Worm (Caenorhabditis elegans) whole organism, L3 larva: ENCODE data around the gene aagr-4.
A peak's percentile ranks its signal among the peaks of the same experiment; 100 is the strongest.

Experiments used
- R02D3.7 ChIP-seq: fragments of 150-350 bp; optimal IDR thresholded peaks from 2 replicates; lab custom pipeline; 2014; ENCODE audit warnings: missing biosample characterization, missing genetic modification characterization
- ZK546.5 ChIP-seq: sonication (generic microtip); optimal IDR thresholded peaks from 2 replicates; lab custom pipeline; 2017; ENCODE audit warnings: missing biosample characterization, missing genetic modification characterization
- aly-2 ChIP-seq: fragments of 150-350 bp; optimal IDR thresholded peaks from 2 replicates; lab custom pipeline; 2014; ENCODE audit warnings: missing biosample characterization, missing genetic modification characterization
- ceh-16 ChIP-seq: sonication (generic microtip); optimal IDR thresholded peaks from 2 replicates; lab custom pipeline; 2017; ENCODE audit warnings: missing biosample characterization, missing genetic modification characterization
- ceh-28 ChIP-seq: fragments of 150-350 bp; optimal IDR thresholded peaks from 2 replicates; lab custom pipeline; 2014; ENCODE audit warnings: missing biosample characterization, missing genetic modification reagents, missing genetic modification characterization
- daf-12 ChIP-seq: fragments of 150-350 bp; optimal IDR thresholded peaks from 2 replicates; lab custom pipeline; 2014; ENCODE audit warnings: missing biosample characterization, missing genetic modification reagents, missing genetic modification characterization
- egl-27 ChIP-seq: sonication (generic microtip); optimal IDR thresholded peaks from 4 replicates; lab custom pipeline; 2017; ENCODE audit warnings: missing biosample characterization, missing genetic modification reagents, missing genetic modification characterization
- egl-5 ChIP-seq: fragments of 150-350 bp; optimal IDR thresholded peaks from 2 replicates; lab custom pipeline; 2017; ENCODE audit warnings: missing biosample characterization, missing genetic modification reagents, missing genetic modification characterization, inconsistent platforms
- elt-1 ChIP-seq: fragments of 150-350 bp; optimal IDR thresholded peaks from 2 replicates; lab custom pipeline; 2014; ENCODE audit warnings: missing biosample characterization, missing genetic modification characterization
- elt-3 ChIP-seq, 3 experiments: fragments of 150-350 bp in 1 of 3; sonication (generic microtip) in 2 of 3; optimal IDR thresholded peaks; 2 replicates in 2 of 3; 4 replicates in 1 of 3; lab custom pipeline; 2014 to 2017; ENCODE audit warnings: missing biosample characterization in 3 of 3, missing genetic modification characterization in 3 of 3
- eor-1 ChIP-seq, 2 experiments: fragments of 150-350 bp; optimal IDR thresholded peaks; 2 replicates each; lab custom pipeline; 2014 to 2018; ENCODE audit warnings: missing biosample characterization in 2 of 2, missing genetic modification characterization in 2 of 2
- fkh-10 ChIP-seq: sonication (generic microtip); optimal IDR thresholded peaks from 2 replicates; lab custom pipeline; 2017; ENCODE audit warnings: missing biosample characterization, missing genetic modification reagents, missing genetic modification characterization
- fkh-2 ChIP-seq: fragments of 150-350 bp; optimal IDR thresholded peaks from 2 replicates; lab custom pipeline; 2014; ENCODE audit warnings: missing biosample characterization, missing genetic modification reagents, missing genetic modification characterization
- hmg-11 ChIP-seq: sonication (generic microtip); optimal IDR thresholded peaks from 2 replicates; lab custom pipeline; 2016; ENCODE audit warnings: missing genetic modification characterization, missing compliant biosample characterization
- jun-1 ChIP-seq: fragments of 150-350 bp; optimal IDR thresholded peaks from 2 replicates; lab custom pipeline; 2014; ENCODE audit warnings: missing biosample characterization, missing genetic modification reagents, missing genetic modification characterization
- lin-39 ChIP-seq: fragments of 150-350 bp; optimal IDR thresholded peaks from 2 replicates; lab custom pipeline; 2018; ENCODE audit warnings: missing biosample characterization, missing genetic modification reagents, missing genetic modification characterization
- nfya-1 ChIP-seq: sonication (generic microtip); optimal IDR thresholded peaks from 2 replicates; lab custom pipeline; 2017; ENCODE audit warnings: missing genetic modification characterization, mild to moderate bottlenecking, missing compliant biosample characterization, antibody characterized with exemption, moderate library complexity; ENCODE audit not compliant: insufficient read depth
- nhr-12 ChIP-seq: fragments of 150-350 bp; optimal IDR thresholded peaks from 2 replicates; lab custom pipeline; 2014; ENCODE audit warnings: missing biosample characterization, missing genetic modification characterization
- nhr-23 ChIP-seq: fragments of 150-350 bp; optimal IDR thresholded peaks from 2 replicates; lab custom pipeline; 2014; ENCODE audit warnings: missing biosample characterization, missing genetic modification reagents, missing genetic modification characterization
- nhr-28 ChIP-seq: fragments of 150-350 bp; optimal IDR thresholded peaks from 2 replicates; lab custom pipeline; 2014; ENCODE audit warnings: missing biosample characterization, missing genetic modification characterization
- nhr-43 ChIP-seq: sonication (generic microtip); optimal IDR thresholded peaks from 2 replicates; lab custom pipeline; 2016; ENCODE audit warnings: mild to moderate bottlenecking, missing genetic modification characterization, missing compliant biosample characterization; ENCODE audit not compliant: poor library complexity, severe bottlenecking
- nhr-67 ChIP-seq: fragments of 150-350 bp; optimal IDR thresholded peaks from 2 replicates; lab custom pipeline; 2014; ENCODE audit warnings: missing biosample characterization, missing genetic modification characterization
- snpc-4 ChIP-seq: fragments of 150-350 bp; optimal IDR thresholded peaks from 2 replicates; lab custom pipeline; 2014; ENCODE audit warnings: missing biosample characterization, missing genetic modification characterization
- unc-39 ChIP-seq: sonication (generic microtip); optimal IDR thresholded peaks from 4 replicates; lab custom pipeline; 2017; ENCODE audit warnings: missing biosample characterization, missing genetic modification characterization
- unc-62 ChIP-seq: fragments of 150-350 bp; sonication (generic microtip); optimal IDR thresholded peaks from 4 replicates; lab custom pipeline; 2014; ENCODE audit warnings: missing biosample characterization, missing genetic modification reagents, missing genetic modification characterization
- zag-1 ChIP-seq: fragments of 150-350 bp; optimal IDR thresholded peaks from 2 replicates; lab custom pipeline; 2014; ENCODE audit warnings: missing biosample characterization, missing genetic modification characterization

aagr-4 gene

ce11 chrX:504046-504843 lies 43.8 kb downstream of the aagr-4 start:
- TF ChIP-seq R02D3.7 (no peak), unc-62 (GFP tag; lab: Kevin White, UChicago) (no peak), ZK546.5 (no peak), elt-1 (tag; lab: Kevin White, UChicago) (peak; percentile 50), ceh-16 (peak; percentile 13), nhr-67 (tag; lab: Kevin White, UChicago) (no peak), elt-3 (tag; optimal IDR thresholded peaks at IDR 0.05; lab: Kevin White, UChicago) (peak in 1 of 3 experiments; percentile 5), nhr-23 (tag; lab: Kevin White, UChicago) (peak; percentile 59)

ce11 chrX:505014-505413 lies 44.6 kb downstream of the aagr-4 start:
- TF ChIP-seq elt-3 (tag; optimal IDR thresholded peaks at IDR 0.05; lab: Kevin White, UChicago), result no peak
- no peak for TF ChIP-seq nhr-23 (tag; lab: Kevin White, UChicago)
- no peak for TF ChIP-seq snpc-4 (tag; lab: Kevin White, UChicago)
- TF ChIP-seq egl-27 (tag; lab: Kevin White, UChicago), result no peak
- TF ChIP-seq nhr-67 (tag; lab: Kevin White, UChicago), result no peak
- TF ChIP-seq ceh-28 (tag; lab: Kevin White, UChicago), result no peak
- TF ChIP-seq hmg-11 (tag; lab: Kevin White, UChicago), result no peak
- TF ChIP-seq zag-1 (tag; lab: Kevin White, UChicago), result no peak
- no peak for TF ChIP-seq nfya-1 (tag; lab: Kevin White, UChicago)
- TF ChIP-seq aly-2 (tag; lab: Kevin White, UChicago), result no peak
- TF ChIP-seq nhr-43 (tag; lab: Kevin White, UChicago), result no peak
- TF ChIP-seq daf-12 (tag; lab: Kevin White, UChicago), result no peak
- no peak for TF ChIP-seq fkh-2 (tag; lab: Kevin White, UChicago)
- TF ChIP-seq egl-5 (tag; lab: Kevin White, UChicago), result no peak
- TF ChIP-seq fkh-10 (GFP tag; lab: Kevin White, UChicago), result no peak
- TF ChIP-seq jun-1 (tag; lab: Kevin White, UChicago), result no peak

- no peak for TF ChIP-seq lin-39
- no peak for TF ChIP-seq R02D3.7
- no peak for TF ChIP-seq unc-39 (tag; lab: Kevin White, UChicago)
- no peak for TF ChIP-seq nhr-12
- no peak for TF ChIP-seq snpc-4 (tag; lab: Kevin White, UChicago)
Measured at ce11 chrX:506848-507247, 46.4 kb downstream of the aagr-4 start, which contains the start of gene B0310.2. Gene B0310.2 (minus strand): TSS chrX:506948.

- TF ChIP-seq eor-1 (tag; optimal IDR thresholded peaks at IDR 0.05; lab: Kevin White, UChicago), result no peak
- no peak for TF ChIP-seq nhr-28
- no peak for TF ChIP-seq ceh-28 (tag; lab: Kevin White, UChicago)
- no peak for TF ChIP-seq egl-5 (tag; lab: Kevin White, UChicago)
Measured at ce11 chrX:514023-514422, 53.6 kb downstream of the aagr-4 start.
